Worm (Caenorhabditis elegans) whole organism, L4/young adult: ENCODE measurements around the gene mma-1.

Source experiments
- W03F9.2 ChIP-seq: fragments of 150-350 bp; optimal IDR thresholded peaks from 2 replicates; lab custom pipeline; 2014; ENCODE audit warnings: missing biosample characterization, missing genetic modification characterization
- him-1 ChIP-seq: sonication (generic microtip); optimal IDR thresholded peaks from 2 replicates; lab custom pipeline; 2016; ENCODE audit warnings: missing genotype, missing genetic modification reagents, missing genetic modification characterization, missing compliant biosample characterization

ce11 chrV:12629743-12630142, 33.6 kb upstream of the mma-1 start, which contains the start of gene F56H9.6:
- TF ChIP-seq W03F9.2 (tag; lab: Kevin White, UChicago) (no peak), him-1 (tag; lab: Kevin White, UChicago) (no peak)
